Worm (Caenorhabditis elegans) whole organism, young adult: ENCODE results near the gene rnf-113.

Experiments
- C17E4.6 ChIP-seq: fragments of 200-800 bp; sonication (Bioruptor generic); IDR thresholded peaks from 2 replicates; pipeline ENCODE4 v1.3.6; 2022; ENCODE audit warnings: missing genetic modification reagents, missing genetic modification characterization, missing compliant biosample characterization
- K11D2.4 ChIP-seq: fragments of 200-800 bp; sonication (Bioruptor generic); IDR thresholded peaks from 2 replicates; pipeline ENCODE4 v1.3.6; 2022; ENCODE audit warnings: missing genetic modification reagents, missing genetic modification characterization, missing compliant biosample characterization
- ama-1 ChIP-seq, 3 experiments: fragments of 150-350 bp in 1 of 3; sonication (generic microtip) in 2 of 3; optimal IDR thresholded peaks; 2 replicates each; lab custom pipeline; 2014 to 2018; ENCODE audit warnings: missing biosample characterization in 2 of 3, missing genetic modification characterization in 2 of 3, missing genetic modification reagents in 2 of 3
- aptf-2 ChIP-seq: fragments of 200-800 bp; sonication (Bioruptor generic); conservative IDR thresholded peaks from 2 replicates; pipeline ENCODE4 v1.3.6; 2022; ENCODE audit warnings: missing genetic modification reagents, missing genetic modification characterization, missing compliant biosample characterization
- ceh-91 ChIP-seq: fragments of 200-800 bp; sonication (Bioruptor generic); IDR thresholded peaks from 2 replicates; pipeline ENCODE4 v1.3.6; 2022; ENCODE audit warnings: missing genetic modification reagents, missing genetic modification characterization, missing compliant biosample characterization
- efl-1 ChIP-seq: fragments of 150-350 bp; optimal IDR thresholded peaks from 2 replicates; lab custom pipeline; 2014; ENCODE audit warnings: missing biosample characterization, missing genetic modification reagents, missing genetic modification characterization
- him-1 ChIP-seq: sonication (generic microtip); optimal IDR thresholded peaks from 2 replicates; lab custom pipeline; 2016; ENCODE audit warnings: missing genotype, missing genetic modification reagents, missing genetic modification characterization, missing compliant biosample characterization
- hmg-1.2 ChIP-seq: fragments of 200-800 bp; sonication (Bioruptor generic); IDR thresholded peaks from 2 replicates; pipeline ENCODE4 v1.3.6; 2022; ENCODE audit warnings: missing genetic modification reagents, missing genetic modification characterization, missing compliant biosample characterization
- hmg-20 ChIP-seq: fragments of 200-800 bp; sonication (Bioruptor generic); IDR thresholded peaks from 2 replicates; pipeline ENCODE4 v1.3.6; 2022; ENCODE audit warnings: missing genetic modification reagents, missing genetic modification characterization, missing compliant biosample characterization
- mel-28 ChIP-seq: sonication (generic microtip); optimal IDR thresholded peaks from 2 replicates; lab custom pipeline; 2016; ENCODE audit warnings: borderline replicate concordance, mild to moderate bottlenecking, missing genetic modification characterization, missing compliant biosample characterization
- nhr-179 ChIP-seq: sonication (generic microtip); optimal IDR thresholded peaks from 2 replicates; lab custom pipeline; 2016; ENCODE audit warnings: mild to moderate bottlenecking, missing genetic modification characterization, missing compliant biosample characterization
- pbrm-1 ChIP-seq: fragments of 200-800 bp; sonication (Bioruptor generic); IDR thresholded peaks from 2 replicates; pipeline ENCODE4 v1.3.6; 2022; ENCODE audit warnings: missing genetic modification reagents, missing genetic modification characterization, missing compliant biosample characterization
- snpc-1.1 ChIP-seq: sonication (generic microtip); optimal IDR thresholded peaks from 2 replicates; lab custom pipeline; 2017; ENCODE audit warnings: missing genetic modification characterization, mild to moderate bottlenecking, missing compliant biosample characterization, antibody characterized with exemption, moderate library complexity, missing genotype, missing genetic modification reagents; ENCODE audit not compliant: insufficient read depth
- unc-62 ChIP-seq: fragments of 150-350 bp; optimal IDR thresholded peaks from 2 replicates; lab custom pipeline; 2014; ENCODE audit warnings: missing biosample characterization, missing genetic modification reagents, missing genetic modification characterization

DNA sequence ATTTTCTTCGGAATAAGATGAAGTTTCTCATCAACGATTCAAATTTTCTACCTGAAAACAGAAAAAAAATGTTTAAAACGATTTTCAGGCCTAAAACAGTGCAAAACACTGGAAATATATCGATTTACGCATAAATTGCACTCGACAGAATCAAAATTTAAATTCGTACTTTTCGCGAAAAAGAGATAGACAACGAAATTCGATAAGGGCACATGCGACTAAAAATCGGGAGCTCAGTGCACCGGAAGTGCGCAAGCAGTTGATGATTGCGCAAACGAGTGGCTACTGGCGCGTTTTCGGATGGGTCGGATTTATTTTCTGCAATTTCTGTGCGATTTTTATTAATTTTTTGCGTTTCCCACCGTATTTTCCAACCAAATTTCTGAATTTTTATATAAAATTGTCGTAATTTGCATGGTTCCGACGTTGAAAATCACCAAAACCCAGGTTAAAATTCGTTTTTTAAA, 50.4 kb downstream of the rnf-113 start, which contains the start of the genes Y39A1A.21 and Y39A1A.22:
- TF ChIP-seq hmg-20 (GFP tag; lab: Robert Waterston, UW) (peak; percentile 74), mel-28 (no peak), snpc-1.1 (no peak), ceh-91 (GFP tag; lab: Robert Waterston, UW) (peak; percentile 65), hmg-1.2 (peak; percentile 46), ama-1 (optimal IDR thresholded peaks at IDR 0.05; lab: Kevin White, UChicago) (no peak), ama-1 (GFP tag; optimal IDR thresholded peaks at IDR 0.05; lab: Kevin White, UChicago) (no peak), nhr-179 (no peak), him-1 (tag; lab: Kevin White, UChicago) (peak; percentile 73), unc-62 (GFP tag; lab: Kevin White, UChicago) (no peak), pbrm-1 (GFP tag; lab: Robert Waterston, UW) (peak; percentile 74), efl-1 (GFP tag; lab: Kevin White, UChicago) (peak; percentile 28), aptf-2 (no peak), C17E4.6 (no peak), K11D2.4 (GFP tag; lab: Robert Waterston, UW) (peak; percentile 74)
